Fruit fly (Drosophila melanogaster): ENCODE results near the gene Gal.

dm6 chr2L:5998383-5998782, 8.2 kb downstream of the Gal start:
- TF ChIP-seq CG5953 (GFP tag; IDR thresholded peaks at IDR 0.05): no peak
- TF ChIP-seq Ssrp (tag; optimal IDR thresholded peaks at IDR 0.05): no peak
- TF ChIP-seq Dp (GFP tag; optimal IDR thresholded peaks at IDR 0.05): no peak
- no peak for TF ChIP-seq CrebB (tag; optimal IDR thresholded peaks at IDR 0.05)
- no peak for TF ChIP-seq onecut (GFP tag; IDR thresholded peaks at IDR 0.05)
- no peak for TF ChIP-seq HLHmδ (GFP tag; optimal IDR thresholded peaks at IDR 0.05)
- TF ChIP-seq Jarid2 (GFP tag; optimal IDR thresholded peaks at IDR 0.05): no peak
- TF ChIP-seq Sox102F (GFP tag; optimal IDR thresholded peaks at IDR 0.05): no peak
- no peak for TF ChIP-seq br (optimal IDR thresholded peaks at IDR 0.05)
- TF ChIP-seq cad (GFP tag; optimal IDR thresholded peaks at IDR 0.05): no peak
- no peak for TF ChIP-seq amos (GFP tag; IDR thresholded peaks at IDR 0.05; ENCODE audit: partially characterized antibody)
- TF ChIP-seq Hmx (GFP tag; optimal IDR thresholded peaks at IDR 0.05): no peak

Measured in whole organism, embryonic.